Fruit fly (Drosophila melanogaster) whole organism, embryonic: ENCODE measurements around the gene CG15741.

Experiments
- ATbp ChIP-seq: fragments of 200-800 bp; sonication (Bioruptor generic); optimal IDR thresholded peaks from 2 replicates; lab custom pipeline; 2017; ENCODE audit warnings: missing biosample characterization, mild to moderate bottlenecking, missing genetic modification characterization, missing genetic modification reagents
- Adf1 ChIP-seq: fragments of 200-800 bp; sonication (Bioruptor generic); IDR thresholded peaks from 2 replicates; pipeline ENCODE4 v1.3.6; 2022; ENCODE audit warnings: missing biosample characterization, missing genetic modification characterization
- B-H1 ChIP-seq: fragments of 200-800 bp; sonication (Bioruptor generic); IDR thresholded peaks from 3 replicates; pipeline ENCODE4 v1.3.6; 2022; ENCODE audit warnings: missing biosample characterization, missing genetic modification characterization
- B-H2 ChIP-seq: fragments of 200-800 bp; sonication (Bioruptor generic); optimal IDR thresholded peaks from 2 replicates; lab custom pipeline; 2018; ENCODE audit warnings: missing biosample characterization, mild to moderate bottlenecking, missing genetic modification characterization
- BEAF-32 ChIP-seq: fragments of 200-800 bp; sonication (Bioruptor generic); optimal IDR thresholded peaks from 3 replicates; lab custom pipeline; 2017; ENCODE audit warnings: missing biosample characterization, missing genetic modification characterization, mild to moderate bottlenecking, moderate library complexity, missing genetic modification reagents
- Bdp1 ChIP-seq: fragments of 200-800 bp; sonication (Bioruptor generic); optimal IDR thresholded peaks from 3 replicates; lab custom pipeline; 2016; ENCODE audit warnings: missing biosample characterization, missing genetic modification characterization
- CG10209 ChIP-seq: fragments of 200-800 bp; sonication (Bioruptor generic); optimal IDR thresholded peaks from 3 replicates; lab custom pipeline; 2017; ENCODE audit warnings: missing biosample characterization, mild to moderate bottlenecking, missing genetic modification characterization, missing genetic modification reagents
- CG12391 ChIP-seq: fragments of 200-800 bp; sonication (Bioruptor generic); optimal IDR thresholded peaks from 3 replicates; lab custom pipeline; 2018; ENCODE audit warnings: missing biosample characterization, mild to moderate bottlenecking, missing genetic modification characterization, moderate library complexity
- CG12659 ChIP-seq: fragments of 200-800 bp; sonication (Bioruptor generic); optimal IDR thresholded peaks from 3 replicates; lab custom pipeline; 2017; ENCODE audit warnings: mild to moderate bottlenecking, missing biosample characterization, missing genetic modification reagents, missing genetic modification characterization
- CG13123 ChIP-seq: fragments of 200-800 bp; sonication (Bioruptor generic); optimal IDR thresholded peaks from 2 replicates; lab custom pipeline; 2016; ENCODE audit warnings: missing biosample characterization, missing genetic modification characterization
- CG13894 ChIP-seq: fragments of 200-800 bp; sonication (Bioruptor generic); optimal IDR thresholded peaks from 3 replicates; lab custom pipeline; 2018; ENCODE audit warnings: missing biosample characterization, mild to moderate bottlenecking, missing genetic modification characterization, moderate library complexity
- CG2129 ChIP-seq: fragments of 200-800 bp; sonication (Bioruptor generic); IDR thresholded peaks from 2 replicates; pipeline ENCODE4 v1.3.6; 2022; ENCODE audit warnings: missing biosample characterization, missing genetic modification characterization; ENCODE audit not compliant: partially characterized antibody
- CG34376 ChIP-seq: fragments of 200-800 bp; sonication (Bioruptor generic); optimal IDR thresholded peaks from 2 replicates; lab custom pipeline; 2018; ENCODE audit warnings: missing biosample characterization, mild to moderate bottlenecking, missing genetic modification characterization
- CG7372 ChIP-seq: fragments of 200-800 bp; sonication (Bioruptor generic); IDR thresholded peaks from 2 replicates; pipeline ENCODE4 v1.3.6; 2022; ENCODE audit warnings: missing biosample characterization, missing genetic modification characterization
- CG7786 ChIP-seq: fragments of 200-800 bp; sonication (Bioruptor generic); optimal IDR thresholded peaks from 2 replicates; lab custom pipeline; 2016; ENCODE audit warnings: missing biosample characterization, missing genetic modification characterization
- CG7987 ChIP-seq: fragments of 200-800 bp; sonication (Bioruptor generic); optimal IDR thresholded peaks from 2 replicates; lab custom pipeline; 2018; ENCODE audit warnings: missing biosample characterization, mild to moderate bottlenecking, missing genetic modification characterization, moderate library complexity
- CG9437 ChIP-seq: fragments of 200-800 bp; sonication (Bioruptor generic); optimal IDR thresholded peaks from 2 replicates; lab custom pipeline; 2018; ENCODE audit warnings: missing biosample characterization, mild to moderate bottlenecking, missing genetic modification characterization
- CTCF ChIP-seq: fragments of 200-800 bp; sonication (Bioruptor generic); optimal IDR thresholded peaks from 2 replicates; lab custom pipeline; 2017; ENCODE audit warnings: missing biosample characterization, mild to moderate bottlenecking, missing genetic modification characterization, moderate library complexity
- D19A ChIP-seq: fragments of 200-800 bp; optimal IDR thresholded peaks from 3 replicates; lab custom pipeline; 2019; ENCODE audit warnings: missing biosample characterization, mild to moderate bottlenecking, missing genetic modification characterization, moderate library complexity
- Dll ChIP-seq: fragments of 200-800 bp; sonication (Bioruptor generic); IDR thresholded peaks from 4 replicates; pipeline ENCODE4 v1.3.6; 2022; ENCODE audit warnings: missing biosample characterization, missing genetic modification characterization; ENCODE audit not compliant: partially characterized antibody
- Ets97D ChIP-seq: fragments of 200-800 bp; sonication (Bioruptor generic); optimal IDR thresholded peaks from 3 replicates; lab custom pipeline; 2016; ENCODE audit warnings: missing biosample characterization, missing genetic modification characterization
- Fer1 ChIP-seq: fragments of 200-800 bp; sonication (Bioruptor generic); optimal IDR thresholded peaks from 2 replicates; lab custom pipeline; 2017; ENCODE audit warnings: missing biosample characterization, mild to moderate bottlenecking, missing genetic modification characterization
- HHEX ChIP-seq: fragments of 200-800 bp; sonication (Bioruptor generic); optimal IDR thresholded peaks from 3 replicates; lab custom pipeline; 2017; ENCODE audit warnings: missing biosample characterization, mild to moderate bottlenecking, missing genetic modification characterization, missing genetic modification reagents
- Kr ChIP-seq: fragments of 200-800 bp; sonication (Bioruptor generic); optimal IDR thresholded peaks from 2 replicates; lab custom pipeline; 2017; ENCODE audit warnings: missing biosample characterization, mild to moderate bottlenecking, missing genetic modification characterization
- Mrtf ChIP-seq: fragments of 200-800 bp; sonication (Bioruptor generic); IDR thresholded peaks from 3 replicates; pipeline ENCODE4 v1.3.6; 2022; ENCODE audit warnings: missing biosample characterization, missing genetic modification characterization
- NFAT ChIP-seq: fragments of 200-800 bp; sonication (Bioruptor generic); IDR thresholded peaks from 2 replicates; pipeline ENCODE4 v1.3.6; 2022; ENCODE audit warnings: missing biosample characterization, missing genetic modification characterization
- Rfx ChIP-seq: fragments of 200-800 bp; sonication (Bioruptor generic); IDR thresholded peaks from 2 replicates; pipeline ENCODE4 v1.3.6; 2022; ENCODE audit warnings: missing biosample characterization, missing genetic modification characterization
- Six4 ChIP-seq: fragments of 200-800 bp; sonication (Bioruptor generic); optimal IDR thresholded peaks from 2 replicates; lab custom pipeline; 2016; ENCODE audit warnings: missing biosample characterization, missing genetic modification characterization
- Sox100B ChIP-seq: fragments of 200-800 bp; sonication (Bioruptor generic); optimal IDR thresholded peaks from 3 replicates; lab custom pipeline; 2018; ENCODE audit warnings: missing biosample characterization, mild to moderate bottlenecking, missing genetic modification characterization
- TFAM ChIP-seq: fragments of 200-800 bp; sonication (Bioruptor generic); optimal IDR thresholded peaks from 2 replicates; lab custom pipeline; 2017; ENCODE audit warnings: missing biosample characterization, missing genetic modification characterization, inconsistent platforms
- Trl ChIP-seq, 3 experiments: fragments of >200 bp in 2 of 3; fragments of 200-800 bp in 1 of 3; sonication (Bioruptor generic) in 1 of 3; optimal IDR thresholded peaks; 2 replicates in 1 of 3; 3 replicates in 2 of 3; lab custom pipeline; 2016 to 2017; ENCODE audit warnings: missing biosample characterization in 1 of 3, missing genetic modification characterization in 1 of 3
- Usf ChIP-seq: fragments of 200-800 bp; sonication (Bioruptor generic); optimal IDR thresholded peaks from 2 replicates; lab custom pipeline; 2017; ENCODE audit warnings: missing genotype, missing biosample characterization, missing genetic modification characterization
- Vsx1 ChIP-seq: fragments of 200-800 bp; sonication (Bioruptor generic); optimal IDR thresholded peaks from 2 replicates; lab custom pipeline; 2017; ENCODE audit warnings: missing biosample characterization, mild to moderate bottlenecking, missing genetic modification characterization, missing genetic modification reagents
- bigmax ChIP-seq: fragments of 200-800 bp; sonication (Bioruptor generic); optimal IDR thresholded peaks from 2 replicates; lab custom pipeline; 2018; ENCODE audit warnings: missing biosample characterization, mild to moderate bottlenecking, missing genetic modification characterization
- bsh ChIP-seq, 2 experiments: fragments of 200-800 bp; sonication (Bioruptor generic); optimal IDR thresholded peaks; 2 replicates each; lab custom pipeline; 2017 to 2018; ENCODE audit warnings: mild to moderate bottlenecking in 2 of 2, missing biosample characterization in 2 of 2, missing genetic modification characterization in 2 of 2, moderate library complexity in 1 of 2
- chm ChIP-seq: fragments of 200-800 bp; sonication (Bioruptor generic); IDR thresholded peaks from 2 replicates; pipeline ENCODE4 v1.3.6; 2022; ENCODE audit warnings: missing biosample characterization, missing genetic modification characterization
- dimm ChIP-seq: fragments of 200-800 bp; sonication (Bioruptor generic); IDR thresholded peaks from 2 replicates; pipeline ENCODE4 v1.3.6; 2022; ENCODE audit warnings: missing biosample characterization, missing genetic modification characterization
- dmrt11E ChIP-seq: fragments of 200-800 bp; sonication (Bioruptor generic); optimal IDR thresholded peaks from 3 replicates; lab custom pipeline; 2018; ENCODE audit warnings: missing biosample characterization, mild to moderate bottlenecking, missing genetic modification characterization, moderate library complexity
- fd3F ChIP-seq: fragments of 200-800 bp; sonication (Bioruptor generic); optimal IDR thresholded peaks from 2 replicates; lab custom pipeline; 2018; ENCODE audit warnings: missing biosample characterization, mild to moderate bottlenecking, missing genetic modification characterization, moderate library complexity
- gce ChIP-seq: fragments of 200-800 bp; sonication (Bioruptor generic); IDR thresholded peaks from 3 replicates; pipeline ENCODE4 v1.3.6; 2022; ENCODE audit warnings: missing biosample characterization, missing genetic modification characterization
- hb ChIP-seq: fragments of 200-800 bp; sonication (Bioruptor generic); IDR thresholded peaks from 3 replicates; pipeline ENCODE4 v1.3.6; 2022; ENCODE audit warnings: missing biosample characterization, missing genetic modification characterization; ENCODE audit not compliant: partially characterized antibody
- knrl ChIP-seq: fragments of 200-800 bp; sonication (Bioruptor generic); IDR thresholded peaks from 3 replicates; pipeline ENCODE4 v1.3.6; 2022; ENCODE audit warnings: missing biosample characterization, missing genetic modification characterization; ENCODE audit not compliant: partially characterized antibody
- lilli ChIP-seq: fragments of 200-800 bp; sonication (Bioruptor generic); optimal IDR thresholded peaks from 3 replicates; lab custom pipeline; 2016; ENCODE audit warnings: missing biosample characterization, missing genetic modification characterization
- nau ChIP-seq: fragments of 200-800 bp; sonication (Bioruptor generic); optimal IDR thresholded peaks from 3 replicates; lab custom pipeline; 2017; ENCODE audit warnings: missing biosample characterization, mild to moderate bottlenecking, missing genetic modification characterization, missing genetic modification reagents
- sd ChIP-seq: fragments of 200-800 bp; sonication (Bioruptor generic); optimal IDR thresholded peaks from 3 replicates; lab custom pipeline; 2018; ENCODE audit warnings: missing biosample characterization, mild to moderate bottlenecking, missing genetic modification characterization, moderate library complexity
- sens ChIP-seq: fragments of 200-800 bp; sonication (Bioruptor generic); peaks from one replicate; lab custom pipeline; 2016; ENCODE audit warnings: missing biosample characterization, missing genetic modification characterization
- shn ChIP-seq: fragments of 200-800 bp; sonication (Bioruptor generic); optimal IDR thresholded peaks from 3 replicates; lab custom pipeline; 2016; ENCODE audit warnings: missing biosample characterization, missing genetic modification characterization
- slbo ChIP-seq: fragments of 200-800 bp; sonication (Bioruptor generic); IDR thresholded peaks from 2 replicates; pipeline ENCODE4 v1.3.6; 2022; ENCODE audit warnings: missing biosample characterization, missing genetic modification characterization
- sug ChIP-seq: fragments of 200-800 bp; optimal IDR thresholded peaks from 2 replicates; lab custom pipeline; 2019; ENCODE audit warnings: missing biosample characterization, mild to moderate bottlenecking, missing genetic modification characterization, moderate library complexity
- tin ChIP-seq: fragments of 200-800 bp; sonication (Bioruptor generic); optimal IDR thresholded peaks from 3 replicates; lab custom pipeline; 2016; ENCODE audit warnings: missing biosample characterization, missing genetic modification characterization
- unc-4 ChIP-seq: fragments of 200-800 bp; sonication (Bioruptor generic); IDR thresholded peaks from 2 replicates; pipeline ENCODE4 v1.3.6; 2022; ENCODE audit warnings: missing biosample characterization, missing genetic modification characterization; ENCODE audit not compliant: partially characterized antibody

The CG15741 gene

DNA sequence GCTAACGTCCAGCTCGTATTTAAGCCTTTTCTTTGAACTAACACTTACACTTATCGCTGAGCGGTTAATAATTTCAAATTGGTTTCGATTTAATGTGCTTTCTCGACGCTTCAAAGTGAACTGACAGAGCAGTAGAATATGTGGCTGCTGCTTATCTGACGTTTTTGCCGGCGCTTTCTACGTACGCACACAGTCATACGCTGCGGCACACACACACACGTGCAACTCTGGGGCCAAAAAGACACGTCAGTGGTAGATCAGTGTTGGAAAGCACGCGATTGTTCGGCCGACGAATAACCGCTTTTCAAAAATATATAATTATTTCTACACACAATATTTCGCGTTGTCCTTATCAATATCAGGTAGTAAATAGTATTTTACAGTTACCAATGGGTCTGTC lies 31.6 kb downstream of the CG15741 start (continued):
- peak; percentile 5 for TF ChIP-seq CG7786 (GFP tag; lab: Kevin White, UChicago)
- TF ChIP-seq chm (GFP tag; lab: Robert Waterston, UW): peak; percentile 55
- no peak for TF ChIP-seq Usf (GFP tag; lab: Kevin White, UChicago)
- no peak for TF ChIP-seq CG12659 (GFP tag; lab: Kevin White, UChicago)
- TF ChIP-seq ATbp (GFP tag; lab: Kevin White, UChicago): peak; percentile 3
- no peak for TF ChIP-seq gce (GFP tag; lab: Robert Waterston, UW)
- peak; percentile 37 for TF ChIP-seq sug (tag; lab: Kevin White, UChicago)
- TF ChIP-seq dimm (GFP tag; lab: Robert Waterston, UW): no peak
- TF ChIP-seq CG13123 (GFP tag; lab: Kevin White, UChicago): no peak
- TF ChIP-seq B-H1 (GFP tag; lab: Robert Waterston, UW): no peak
- peak; percentile 24 for TF ChIP-seq CG7987
- TF ChIP-seq Sox100B (GFP tag; lab: Kevin White, UChicago): no peak
- no peak for TF ChIP-seq nau
- no peak for TF ChIP-seq tin (GFP tag; lab: Kevin White, UChicago)
- no peak for TF ChIP-seq bigmax (GFP tag; lab: Kevin White, UChicago)
- peak; percentile 22 for TF ChIP-seq CG13894 (tag; lab: Kevin White, UChicago)
- TF ChIP-seq Six4: no peak
- TF ChIP-seq Fer1 (GFP tag; lab: Kevin White, UChicago): peak; percentile 17
- TF ChIP-seq TFAM: no peak
- TF ChIP-seq CG2129 (GFP tag; lab: Robert Waterston, UW): no peak
- no peak for TF ChIP-seq CG12391 (tag; lab: Kevin White, UChicago)
- TF ChIP-seq CG7372 (GFP tag; lab: Robert Waterston, UW): no peak
- peak; percentile 56 for TF ChIP-seq sens
- no peak for TF ChIP-seq unc-4 (GFP tag; lab: Robert Waterston, UW)
- TF ChIP-seq Adf1: peak; percentile 26; the same call in 1 of the 2 replicates
- 0 out of 3 replicates have a peak, but pooled peaks have one; percentile 27 for TF ChIP-seq knrl
- no peak for TF ChIP-seq Mrtf
- no peak for TF ChIP-seq CG9437 (GFP tag; lab: Kevin White, UChicago)
- no peak for TF ChIP-seq Kr (GFP tag; lab: Kevin White, UChicago)
- TF ChIP-seq HHEX: peak; percentile 17
- no peak for TF ChIP-seq CG10209
- peak; percentile 45 for TF ChIP-seq B-H2
- peak; percentile 38; the same call in 1 of the 2 replicates for TF ChIP-seq Rfx (GFP tag; lab: Robert Waterston, UW)
- peak; percentile 27; the same call in 1 of the 2 replicates for TF ChIP-seq slbo (GFP tag; lab: Robert Waterston, UW)
- no peak for TF ChIP-seq hb (GFP tag; lab: Robert Waterston, UW)
- TF ChIP-seq lilli (GFP tag; lab: Kevin White, UChicago): peak; percentile 22
- no peak for TF ChIP-seq sd
- TF ChIP-seq dmrt11E (tag; lab: Kevin White, UChicago): no peak
- TF ChIP-seq D19A (tag; lab: Kevin White, UChicago): no peak
- TF ChIP-seq CG34376 (GFP tag; lab: Kevin White, UChicago): peak; percentile 36
- no peak for TF ChIP-seq Dll (GFP tag; lab: Robert Waterston, UW)
- TF ChIP-seq NFAT: no peak
- peak; percentile 42 for TF ChIP-seq Ets97D (GFP tag; lab: Kevin White, UChicago)
- no peak for TF ChIP-seq Vsx1 (GFP tag; lab: Kevin White, UChicago)
- no peak for TF ChIP-seq Trl (optimal IDR thresholded peaks at IDR 0.05; lab: Kevin White, UChicago)
- no peak for TF ChIP-seq Trl (GFP tag; optimal IDR thresholded peaks at IDR 0.05; lab: Kevin White, UChicago)
- peak; percentile 30 for TF ChIP-seq BEAF-32 (GFP tag; lab: Kevin White, UChicago)
- TF ChIP-seq shn (GFP tag; lab: Kevin White, UChicago): no peak
- no peak for TF ChIP-seq Bdp1
- no peak for TF ChIP-seq CTCF (GFP tag; lab: Kevin White, UChicago)
- peak in 1 of 2 experiments; percentile 3 for TF ChIP-seq bsh (GFP tag; optimal IDR thresholded peaks at IDR 0.05; lab: Kevin White, UChicago)
- TF ChIP-seq fd3F (GFP tag; lab: Kevin White, UChicago): no peak
